Worm (Caenorhabditis elegans) whole organism, L2 larva: ENCODE results near the gene sel-13.

ENCODE experiments used
- F13H6.1 ChIP-seq: sonication (generic microtip); optimal IDR thresholded peaks from 2 replicates; lab custom pipeline; 2016; ENCODE audit warnings: missing genetic modification characterization, missing compliant biosample characterization
- ZK546.5 ChIP-seq: sonication (generic microtip); optimal IDR thresholded peaks from 2 replicates; lab custom pipeline; 2017; ENCODE audit warnings: missing biosample characterization, missing genetic modification characterization
- ama-1 ChIP-seq: fragments of 150-350 bp; optimal IDR thresholded peaks from 2 replicates; lab custom pipeline; 2018; ENCODE audit warnings: inconsistent platforms
- mdl-1 ChIP-seq, 2 experiments: fragments of 150-350 bp in 1 of 2; sonication (generic microtip) in 1 of 2; optimal IDR thresholded peaks; 2 replicates each; lab custom pipeline; 2017; ENCODE audit warnings: missing biosample characterization in 2 of 2, missing genetic modification characterization in 2 of 2
- nhr-6 ChIP-seq: fragments of 150-350 bp; optimal IDR thresholded peaks from 2 replicates; lab custom pipeline; 2014; ENCODE audit warnings: missing biosample characterization, missing genetic modification characterization
- nhr-77 ChIP-seq: fragments of 150-350 bp; optimal IDR thresholded peaks from 2 replicates; lab custom pipeline; 2014; ENCODE audit warnings: missing biosample characterization, missing genetic modification characterization

ce11 chrIII:4688356-4688755 lies 11.7 kb downstream of the sel-13 start, which contains the start of gene tag-243:
- TF ChIP-seq nhr-6 (tag; lab: Kevin White, UChicago) (no peak), ama-1 (lab: Kevin White, UChicago) (no peak), nhr-77 (tag; lab: Kevin White, UChicago) (no peak), mdl-1 (tag; optimal IDR thresholded peaks at IDR 0.05; lab: Kevin White, UChicago) (no peak), F13H6.1 (tag; lab: Kevin White, UChicago) (no peak), ZK546.5 (tag; lab: Kevin White, UChicago) (no peak)
